Worm (Caenorhabditis elegans): ENCODE measurements around the gene txt-10.

DNA sequence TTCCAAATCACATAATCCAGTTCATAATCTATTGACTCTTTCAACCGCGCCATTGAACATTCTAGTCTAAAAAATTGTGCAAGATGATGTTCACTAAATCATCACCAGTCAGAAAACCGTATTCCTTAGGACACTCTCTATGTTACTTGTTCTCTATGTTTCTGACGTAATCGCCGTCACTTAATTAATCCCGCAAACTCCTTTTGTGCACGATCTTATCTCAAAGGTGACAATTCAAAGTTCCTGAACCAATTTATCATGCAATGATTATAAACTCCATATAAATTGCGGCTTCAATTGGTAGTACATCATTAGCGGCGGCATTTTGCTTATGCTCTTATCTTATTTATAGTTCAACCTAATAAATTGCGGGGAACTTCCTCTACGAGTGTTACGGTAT lies 30.2 kb upstream of the txt-10 start:
- TF ChIP-seq him-1 (tag; optimal IDR thresholded peaks at IDR 0.05) (no peak), dao-5 (tag; optimal IDR thresholded peaks at IDR 0.05) (no peak)
